3 worm cellular contexts compared by ENCODE assay signal in the genomic region with DNA sequence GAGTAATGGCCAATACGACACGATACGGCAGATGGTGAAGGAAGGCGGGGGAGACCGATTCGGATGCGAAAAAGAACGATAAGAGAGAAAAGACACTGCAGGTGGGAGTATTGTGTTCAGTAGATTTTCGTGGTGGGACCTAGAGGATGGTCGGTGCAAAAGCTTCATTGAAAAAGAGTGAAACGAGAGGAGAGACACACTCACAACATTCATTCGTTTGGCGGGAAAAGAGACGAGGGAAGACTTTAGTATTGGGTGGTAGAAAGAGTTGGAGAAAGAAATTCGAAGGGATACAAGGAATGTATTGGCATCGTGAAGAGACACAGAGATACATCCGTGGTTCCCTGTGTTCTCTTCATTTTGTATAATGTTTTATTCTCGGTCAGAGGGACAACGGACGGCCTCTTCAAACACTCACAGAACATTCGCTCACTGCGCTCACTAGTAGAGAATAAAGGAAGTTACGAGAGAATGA.
TF ChIP-seq lines count a peak whose summit lies in the region.

No protein-coding gene starts in this region.

TF ChIP-seq in whole organism, L2 larva, 48 proteins besides CTCF, POLR2A, EP300 and RAD21 (continued from another document):
- TF ChIP-seq Y55F3AM.14 (GFP tag; optimal IDR thresholded peaks at IDR 0.05; lab: Kevin White, UChicago) (no peak), F13H6.1 (tag; optimal IDR thresholded peaks at IDR 0.05; lab: Kevin White, UChicago) (peak; percentile 85), nhr-21 (tag; optimal IDR thresholded peaks at IDR 0.05; lab: Kevin White, UChicago) (peak; percentile 56), nhr-6 (tag; optimal IDR thresholded peaks at IDR 0.05; lab: Kevin White, UChicago) (peak; percentile 85), gmeb-1 (tag; optimal IDR thresholded peaks at IDR 0.05; lab: Kevin White, UChicago) (peak; percentile 31), mab-5 (tag; optimal IDR thresholded peaks at IDR 0.05; lab: Kevin White, UChicago) (peak; percentile 44), C34F6.9 (tag; optimal IDR thresholded peaks at IDR 0.05; lab: Kevin White, UChicago) (peak; percentile 94), snpc-4 (tag; optimal IDR thresholded peaks at IDR 0.05; lab: Kevin White, UChicago) (peak; percentile 70), lin-11 (tag; optimal IDR thresholded peaks at IDR 0.05; lab: Kevin White, UChicago) (peak; percentile 28), nhr-25 (tag; optimal IDR thresholded peaks at IDR 0.05; lab: Kevin White, UChicago) (peak; percentile 67), nhr-11 (tag; optimal IDR thresholded peaks at IDR 0.05; lab: Kevin White, UChicago) (no peak), alr-1 (tag; optimal IDR thresholded peaks at IDR 0.05; lab: Kevin White, UChicago) (no peak), ZK546.5 (tag; optimal IDR thresholded peaks at IDR 0.05; lab: Kevin White, UChicago) (no peak), blmp-1 (tag; optimal IDR thresholded peaks at IDR 0.05; lab: Kevin White, UChicago; ENCODE audit: insufficient read depth) (peak; percentile 48), R02D3.7 (tag; optimal IDR thresholded peaks at IDR 0.05; lab: Kevin White, UChicago) (no peak)
TF ChIP-seq in whole organism, L2 larva: peak in this region for 24.

TF ChIP-seq in whole organism, L4 larva, 104 proteins besides CTCF, POLR2A, EP300 and RAD21 (continued from another document and continues in another):
- TF ChIP-seq lim-7 (GFP tag; IDR thresholded peaks at IDR 0.05; lab: Robert Waterston, UW) (peak; percentile 49; the same call in 1 of the 2 replicates), lsy-2 (tag; optimal IDR thresholded peaks at IDR 0.05; lab: Kevin White, UChicago) (peak; percentile 77 to 91), cey-2 (tag; optimal IDR thresholded peaks at IDR 0.05; lab: Kevin White, UChicago; ENCODE audit: borderline replicate concordance, insufficient read depth) (no peak), Y48G9A.11 (GFP tag; IDR thresholded peaks at IDR 0.05; lab: Robert Waterston, UW) (no peak), F44E2.7 (GFP tag; IDR thresholded peaks at IDR 0.05; lab: Robert Waterston, UW) (no peak), dmd-6 (GFP tag; IDR thresholded peaks at IDR 0.05; lab: Robert Waterston, UW) (peak; percentile 53; the same call in 1 of the 2 replicates), gei-8 (GFP tag; optimal IDR thresholded peaks at IDR 0.05; lab: Kevin White, UChicago) (no peak), dmd-8 (GFP tag; IDR thresholded peaks at IDR 0.05; lab: Robert Waterston, UW) (no peak), lin-13 (GFP tag; optimal IDR thresholded peaks at IDR 0.05; lab: Kevin White, UChicago) (peak; percentile 79), lin-15B (tag; optimal IDR thresholded peaks at IDR 0.05; lab: Kevin White, UChicago) (no peak), tra-1 (GFP tag; IDR thresholded peaks at IDR 0.05; lab: Robert Waterston, UW) (0 out of 2 replicates have a peak, but pooled peaks have one; percentile 17), mxl-3 (GFP tag; optimal IDR thresholded peaks at IDR 0.05; lab: Kevin White, UChicago) (peak; percentile 71), hif-1 (tag; optimal IDR thresholded peaks at IDR 0.05; lab: Kevin White, UChicago) (peak in 1 of 2 experiments; percentile 49), F49E8.2 (tag; optimal IDR thresholded peaks at IDR 0.05; lab: Kevin White, UChicago; ENCODE audit: borderline replicate concordance) (no peak), unc-130 (GFP tag; optimal IDR thresholded peaks at IDR 0.05; lab: Kevin White, UChicago) (no peak), zag-1 (tag; optimal IDR thresholded peaks at IDR 0.05; lab: Kevin White, UChicago) (no peak), lin-38 (GFP tag; IDR thresholded peaks at IDR 0.05; lab: Robert Waterston, UW) (peak; percentile 68), T20F7.1 (GFP tag; optimal IDR thresholded peaks at IDR 0.05; lab: Kevin White, UChicago) (peak; percentile 72), hlh-11 (tag; optimal IDR thresholded peaks at IDR 0.05; lab: Kevin White, UChicago) (peak; percentile 83), ZK337.2 (GFP tag; IDR thresholded peaks at IDR 0.05; lab: Robert Waterston, UW) (no peak), mep-1 (tag; optimal IDR thresholded peaks at IDR 0.05; lab: Kevin White, UChicago) (peak; percentile 92), saeg-2 (GFP tag; IDR thresholded peaks at IDR 0.05; lab: Robert Waterston, UW) (no peak), R02D3.7 (tag; optimal IDR thresholded peaks at IDR 0.05; lab: Kevin White, UChicago) (no peak), mdt-29 (GFP tag; IDR thresholded peaks at IDR 0.05; lab: Robert Waterston, UW) (no peak), pha-4 (GFP tag; IDR thresholded peaks at IDR 0.05; lab: Robert Waterston, UW) (no peak), pha-4 (tag; optimal IDR thresholded peaks at IDR 0.05; lab: Kevin White, UChicago) (peak; percentile 43), ama-1 (optimal IDR thresholded peaks at IDR 0.05; lab: Kevin White, UChicago) (peak; percentile 43), ztf-7 (tag; optimal IDR thresholded peaks at IDR 0.05; lab: Kevin White, UChicago) (peak; percentile 50), ctbp-1 (GFP tag; IDR thresholded peaks at IDR 0.05; lab: Robert Waterston, UW) (peak; percentile 65), dmd-9 (GFP tag; IDR thresholded peaks at IDR 0.05; lab: Robert Waterston, UW) (no peak), arid-1 (GFP tag; conservative IDR thresholded peaks at IDR 0.05; lab: Robert Waterston, UW) (peak; percentile 27; the same call in 1 of the 2 replicates), nhr-10 (tag; optimal IDR thresholded peaks at IDR 0.05; lab: Kevin White, UChicago) (no peak), fos-1 (tag; optimal IDR thresholded peaks at IDR 0.05; lab: Kevin White, UChicago) (no peak), zfp-2 (tag; optimal IDR thresholded peaks at IDR 0.05; lab: Kevin White, UChicago) (no peak), unc-62 (GFP tag; optimal IDR thresholded peaks at IDR 0.05 in 1 of 2; lab: Kevin White, UChicago) (no peak), unc-62 (tag; optimal IDR thresholded peaks at IDR 0.05; lab: Kevin White, UChicago) (no peak), ceh-44 (GFP tag; IDR thresholded peaks at IDR 0.05; lab: Robert Waterston, UW) (no peak), madf-5 (GFP tag; IDR thresholded peaks at IDR 0.05; lab: Robert Waterston, UW) (no peak), nhr-28 (tag; optimal IDR thresholded peaks at IDR 0.05; lab: Kevin White, UChicago) (peak; percentile 66), zip-11 (GFP tag; IDR thresholded peaks at IDR 0.05; lab: Robert Waterston, UW) (no peak), F37D6.2 (tag; optimal IDR thresholded peaks at IDR 0.05; lab: Kevin White, UChicago) (peak; percentile 50), mes-2 (tag; optimal IDR thresholded peaks at IDR 0.05; lab: Kevin White, UChicago; ENCODE audit: poor library complexity, severe bottlenecking) (peak; percentile 1), T26A8.4 (GFP tag; IDR thresholded peaks at IDR 0.05; lab: Robert Waterston, UW) (peak; percentile 51), rbr-2 (tag; optimal IDR thresholded peaks at IDR 0.05; lab: Kevin White, UChicago) (peak; percentile 81), egl-43 (GFP tag; IDR thresholded peaks at IDR 0.05; lab: Robert Waterston, UW) (no peak; the same call in 1 of the 2 replicates), daf-19 (GFP tag; conservative IDR thresholded peaks at IDR 0.05; lab: Robert Waterston, UW) (no peak), aly-2 (tag; optimal IDR thresholded peaks at IDR 0.05; lab: Kevin White, UChicago) (no peak), sdz-12 (GFP tag; optimal IDR thresholded peaks at IDR 0.05; lab: Kevin White, UChicago) (no peak), nhr-11 (tag; optimal IDR thresholded peaks at IDR 0.05; lab: Kevin White, UChicago) (peak; percentile 86), spr-3 (GFP tag; optimal IDR thresholded peaks at IDR 0.05; lab: Kevin White, UChicago) (no peak), F26F4.8 (GFP tag; conservative IDR thresholded peaks at IDR 0.05; lab: Robert Waterston, UW) (no peak), nhr-41 (GFP tag; IDR thresholded peaks at IDR 0.05; lab: Robert Waterston, UW) (no peak), dve-1 (tag; optimal IDR thresholded peaks at IDR 0.05; lab: Kevin White, UChicago; ENCODE audit: insufficient read depth) (peak; percentile 83), jun-1 (tag; optimal IDR thresholded peaks at IDR 0.05; lab: Kevin White, UChicago) (no peak), snpc-1.2 (GFP tag; IDR thresholded peaks at IDR 0.05; lab: Robert Waterston, UW) (no peak), pqm-1 (tag; optimal IDR thresholded peaks at IDR 0.05; lab: Kevin White, UChicago) (peak; percentile 3)

TF ChIP-seq in whole organism, late embryonic, 69 proteins besides CTCF, POLR2A, EP300 and RAD21 (continued from another document):
- TF ChIP-seq ztf-16 (tag; optimal IDR thresholded peaks at IDR 0.05; lab: Kevin White, UChicago), result no peak
- TF ChIP-seq ceh-2 (tag; optimal IDR thresholded peaks at IDR 0.05; lab: Kevin White, UChicago), result peak; percentile 39
- peak; percentile 37 for TF ChIP-seq ceh-14 (tag; optimal IDR thresholded peaks at IDR 0.05; lab: Kevin White, UChicago)
- TF ChIP-seq nhr-232 (tag; optimal IDR thresholded peaks at IDR 0.05; lab: Kevin White, UChicago), result no peak
- peak; percentile 12 for TF ChIP-seq che-1 (tag; optimal IDR thresholded peaks at IDR 0.05; lab: Kevin White, UChicago)
- TF ChIP-seq lin-11 (tag; optimal IDR thresholded peaks at IDR 0.05; lab: Kevin White, UChicago), result peak; percentile 8
TF ChIP-seq in whole organism, late embryonic: peak in this region for 20.
